Fruit fly (Drosophila melanogaster): ENCODE results near the gene glu.

DNA sequence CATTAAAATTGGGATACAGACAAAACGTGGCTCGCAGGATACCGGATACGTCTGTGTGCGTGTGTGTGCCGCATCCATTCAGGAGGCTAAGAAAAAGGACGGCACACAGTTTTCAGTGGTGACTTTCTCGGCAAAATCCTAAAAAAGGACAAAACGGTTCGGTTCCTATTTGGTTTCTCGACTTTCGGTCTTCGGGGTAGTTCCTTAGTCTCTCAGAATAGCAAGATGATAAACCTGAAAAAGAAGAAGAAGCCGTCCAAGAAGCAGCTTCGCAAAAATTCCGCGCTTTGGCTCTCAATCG lies 52.6 kb downstream of the glu start:
- TF ChIP-seq psq (optimal IDR thresholded peaks at IDR 0.05), result no peak
- TF ChIP-seq CG8478 (optimal IDR thresholded peaks at IDR 0.05), result no peak

All from whole organism.